Worm (Caenorhabditis elegans): ENCODE data around the gene osm-5.
A peak's percentile ranks its signal among the peaks of the same experiment; 100 is the strongest.

The osm-5 gene

DNA sequence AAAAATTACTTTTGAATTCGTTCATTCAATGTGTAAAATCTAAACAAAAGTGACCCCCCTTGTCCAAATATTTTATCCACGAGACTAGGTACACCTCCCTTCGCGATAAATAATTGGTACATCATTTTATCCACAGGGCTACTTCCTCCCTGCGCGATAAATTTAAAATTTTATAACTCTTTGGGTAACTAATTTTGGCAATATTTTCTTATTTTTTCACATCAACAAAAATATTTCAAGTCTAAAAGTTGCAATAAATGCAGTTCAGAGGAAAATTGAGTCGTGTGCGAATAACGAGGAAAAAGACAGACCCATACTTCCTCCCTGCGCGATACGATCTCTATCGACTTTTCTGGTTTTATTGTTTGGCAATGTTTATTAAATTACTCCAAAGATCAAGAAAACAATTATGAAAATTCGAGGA lies 12.9 kb downstream of the osm-5 start (continued):
- peak; percentile 90 for TF ChIP-seq fkh-4 (tag; optimal IDR thresholded peaks at IDR 0.05; ENCODE audit: borderline replicate concordance)
- peak; percentile 95 to 96 for TF ChIP-seq ztf-11 (tag; optimal IDR thresholded peaks at IDR 0.05)
- TF ChIP-seq ztf-4 (tag; optimal IDR thresholded peaks at IDR 0.05), result peak; percentile 98
- 0 out of 2 replicates have a peak, but pooled peaks have one; percentile 93 for TF ChIP-seq ets-5 (GFP tag; IDR thresholded peaks at IDR 0.05)
- peak; percentile 91 for TF ChIP-seq lin-13 (GFP tag; optimal IDR thresholded peaks at IDR 0.05)
- TF ChIP-seq fos-1 (tag; optimal IDR thresholded peaks at IDR 0.05), result peak; percentile 99
- TF ChIP-seq nhr-84 (tag; optimal IDR thresholded peaks at IDR 0.05), result peak; percentile 64
- peak; percentile 96 for TF ChIP-seq zag-1 (tag; optimal IDR thresholded peaks at IDR 0.05)
- TF ChIP-seq lin-35 (GFP tag; optimal IDR thresholded peaks at IDR 0.05), result peak; percentile 72 to 88
- peak; percentile 85 for TF ChIP-seq hlh-4 (tag; optimal IDR thresholded peaks at IDR 0.05)
- peak; percentile 91 for TF ChIP-seq elt-2 (tag; optimal IDR thresholded peaks at IDR 0.05)
- TF ChIP-seq C16A3.4 (tag; optimal IDR thresholded peaks at IDR 0.05), result peak; percentile 98
- peak; percentile 98 for TF ChIP-seq lin-14 (GFP tag; optimal IDR thresholded peaks at IDR 0.05)
- peak; percentile 30 for TF ChIP-seq C34B4.2 (tag; optimal IDR thresholded peaks at IDR 0.05)
- TF ChIP-seq lin-39 (tag; optimal IDR thresholded peaks at IDR 0.05), result peak; percentile 100
- peak; percentile 82 to 87 for TF ChIP-seq efl-1 (optimal IDR thresholded peaks at IDR 0.05)
- peak; percentile 56 to 95 for TF ChIP-seq efl-1 (GFP tag; optimal IDR thresholded peaks at IDR 0.05 in 1 of 2)
- peak; percentile 100 for TF ChIP-seq sox-4 (tag; optimal IDR thresholded peaks at IDR 0.05)
- TF ChIP-seq jun-1 (tag; optimal IDR thresholded peaks at IDR 0.05), result peak; percentile 99
- peak; percentile 99 for TF ChIP-seq tbx-2 (tag; optimal IDR thresholded peaks at IDR 0.05)
- peak; percentile 94 for TF ChIP-seq snpc-4 (tag; optimal IDR thresholded peaks at IDR 0.05)
- TF ChIP-seq snu-23 (GFP tag; optimal IDR thresholded peaks at IDR 0.05), result peak; percentile 100
- TF ChIP-seq ceh-82 (tag; optimal IDR thresholded peaks at IDR 0.05), result peak; percentile 98 to 99 (median 99)
- TF ChIP-seq fkh-10 (GFP tag; optimal IDR thresholded peaks at IDR 0.05), result peak; percentile 100
- TF ChIP-seq vab-15 (tag; optimal IDR thresholded peaks at IDR 0.05), result peak; percentile 59
- peak; percentile 41 for TF ChIP-seq F16B12.6 (tag; optimal IDR thresholded peaks at IDR 0.05)
- peak; percentile 98 for TF ChIP-seq unc-86 (tag; optimal IDR thresholded peaks at IDR 0.05)
- TF ChIP-seq ceh-90 (tag; optimal IDR thresholded peaks at IDR 0.05), result no peak
- TF ChIP-seq sup-37 (GFP tag; optimal IDR thresholded peaks at IDR 0.05), result peak; percentile 94
- TF ChIP-seq ceh-63 (GFP tag; optimal IDR thresholded peaks at IDR 0.05), result peak; percentile 95
- peak; percentile 99 for TF ChIP-seq rnt-1 (tag; optimal IDR thresholded peaks at IDR 0.05)
- no peak for TF ChIP-seq hlh-17 (GFP tag; optimal IDR thresholded peaks at IDR 0.05; ENCODE audit: borderline replicate concordance)
- peak; percentile 99 for TF ChIP-seq swsn-7 (tag; optimal IDR thresholded peaks at IDR 0.05)
- peak; percentile 99 for TF ChIP-seq nhr-11 (tag; optimal IDR thresholded peaks at IDR 0.05)
- peak in 5 of 6 experiments; percentile 16 to 99 (median 95) for TF ChIP-seq elt-3 (tag; optimal IDR thresholded peaks at IDR 0.05)
- TF ChIP-seq fkh-8 (tag; optimal IDR thresholded peaks at IDR 0.05), result peak; percentile 94
- TF ChIP-seq alr-1 (tag; optimal IDR thresholded peaks at IDR 0.05; ENCODE audit: borderline replicate concordance), result no peak
- peak; percentile 98 for TF ChIP-seq unc-30 (tag; optimal IDR thresholded peaks at IDR 0.05)
- peak; percentile 99 for TF ChIP-seq aly-2 (tag; optimal IDR thresholded peaks at IDR 0.05)
- TF ChIP-seq tlp-1 (tag; optimal IDR thresholded peaks at IDR 0.05), result peak; percentile 67
- peak; percentile 86 for TF ChIP-seq nhr-12 (tag; optimal IDR thresholded peaks at IDR 0.05)
- TF ChIP-seq nhr-237 (tag; optimal IDR thresholded peaks at IDR 0.05), result peak; percentile 99
- peak; percentile 100 for TF ChIP-seq dsc-1 (tag; optimal IDR thresholded peaks at IDR 0.05)
- TF ChIP-seq grh-1 (GFP tag; IDR thresholded peaks at IDR 0.05), result peak; percentile 95
- no peak for TF ChIP-seq lin-15B (tag; optimal IDR thresholded peaks at IDR 0.05)
- TF ChIP-seq ces-1 (GFP tag; optimal IDR thresholded peaks at IDR 0.05), result peak; percentile 88
- peak; percentile 69 for TF ChIP-seq unc-130 (tag; optimal IDR thresholded peaks at IDR 0.05)
- peak; percentile 99 for TF ChIP-seq nhr-71 (tag; optimal IDR thresholded peaks at IDR 0.05)
- peak; percentile 97 for TF ChIP-seq mab-9 (GFP tag; IDR thresholded peaks at IDR 0.05)
- peak; percentile 100 for TF ChIP-seq nhr-47 (tag; optimal IDR thresholded peaks at IDR 0.05)
- peak; percentile 20 for TF ChIP-seq Y116A8C.19 (tag; optimal IDR thresholded peaks at IDR 0.05; ENCODE audit: borderline replicate concordance)
- peak; percentile 82 for TF ChIP-seq pqm-1 (tag; optimal IDR thresholded peaks at IDR 0.05)
- TF ChIP-seq nhr-77 (tag; optimal IDR thresholded peaks at IDR 0.05), result peak; percentile 98

All from whole organism, L1 larva.